Worm (Caenorhabditis elegans) whole organism, midembryonic: ENCODE data around the gene Y17D7C.6.

Experiments
- cog-1 ChIP-seq: sonication (generic microtip); optimal IDR thresholded peaks from 2 replicates; lab custom pipeline; 2016; ENCODE audit warnings: missing genetic modification characterization, missing compliant biosample characterization
- flt-1 ChIP-seq: fragments of 200-800 bp; sonication (Bioruptor generic); IDR thresholded peaks from 2 replicates; pipeline ENCODE4 v1.3.6; 2022; ENCODE audit warnings: missing genetic modification characterization, missing compliant biosample characterization
- klf-2 ChIP-seq: fragments of 200-800 bp; sonication (Bioruptor generic); conservative IDR thresholded peaks from 2 replicates; pipeline ENCODE4 v1.3.6; 2022; ENCODE audit warnings: missing genetic modification reagents, missing genetic modification characterization, missing compliant biosample characterization
- med-1 ChIP-seq: sonication (generic microtip); optimal IDR thresholded peaks from 2 replicates; lab custom pipeline; 2017; ENCODE audit warnings: missing genetic modification characterization, mild to moderate bottlenecking, missing compliant biosample characterization, antibody characterized with exemption, missing genetic modification reagents; ENCODE audit not compliant: insufficient read depth
- ref-1 ChIP-seq: fragments of 200-800 bp; sonication (Bioruptor generic); conservative IDR thresholded peaks from 2 replicates; pipeline ENCODE4 v1.3.6; 2022; ENCODE audit warnings: missing genetic modification reagents, missing genetic modification characterization, missing compliant biosample characterization
- tab-1 ChIP-seq: fragments of 200-800 bp; sonication (Bioruptor generic); IDR thresholded peaks from 2 replicates; pipeline ENCODE4 v1.3.6; 2022; ENCODE audit warnings: missing genetic modification characterization, missing compliant biosample characterization
- ztf-23 ChIP-seq: fragments of 200-800 bp; sonication (Bioruptor generic); IDR thresholded peaks from 2 replicates; pipeline ENCODE4 v1.3.6; 2022; ENCODE audit warnings: missing genetic modification reagents, missing genetic modification characterization, missing compliant biosample characterization
- ztf-29 ChIP-seq: fragments of 200-800 bp; sonication (Bioruptor generic); IDR thresholded peaks from 2 replicates; pipeline ENCODE4 v1.3.6; 2022; ENCODE audit warnings: missing genetic modification reagents, missing genetic modification characterization, missing compliant biosample characterization

- TF ChIP-seq flt-1 (no peak), med-1 (GFP tag; lab: Kevin White, UChicago) (no peak), ref-1 (GFP tag; lab: Robert Waterston, UW) (no peak), ztf-23 (GFP tag; lab: Robert Waterston, UW) (no peak), ztf-29 (GFP tag; lab: Robert Waterston, UW) (no peak), klf-2 (no peak), tab-1 (no peak), cog-1 (tag; lab: Kevin White, UChicago) (no peak)
Measured at ce11 chrV:18687361-18687760, 22.2 kb upstream of the Y17D7C.6 start.
